Fruit fly (Drosophila melanogaster) S2 (cell line): ENCODE measurements around the gene Hsp110.

ENCODE experiments used
- CG8478 ChIP-seq: fragments of >200 bp; optimal IDR thresholded peaks from 2 replicates; lab custom pipeline; 2018
- CTCF ChIP-seq, 2 experiments: fragments of >200 bp; optimal IDR thresholded peaks; 2 replicates each; lab custom pipeline; 2018

- TF ChIP-seq CTCF (optimal IDR thresholded peaks at IDR 0.05; lab: Kevin White, UChicago), result no peak
- no peak for TF ChIP-seq CG8478 (lab: Kevin White, UChicago)
Observed at dm6 chr3L:14053806-14054205, 17.0 kb downstream of the Hsp110 start.
